Comparison of ENCODE assay signal across 1 fruit fly cellular context in the genomic region with DNA sequence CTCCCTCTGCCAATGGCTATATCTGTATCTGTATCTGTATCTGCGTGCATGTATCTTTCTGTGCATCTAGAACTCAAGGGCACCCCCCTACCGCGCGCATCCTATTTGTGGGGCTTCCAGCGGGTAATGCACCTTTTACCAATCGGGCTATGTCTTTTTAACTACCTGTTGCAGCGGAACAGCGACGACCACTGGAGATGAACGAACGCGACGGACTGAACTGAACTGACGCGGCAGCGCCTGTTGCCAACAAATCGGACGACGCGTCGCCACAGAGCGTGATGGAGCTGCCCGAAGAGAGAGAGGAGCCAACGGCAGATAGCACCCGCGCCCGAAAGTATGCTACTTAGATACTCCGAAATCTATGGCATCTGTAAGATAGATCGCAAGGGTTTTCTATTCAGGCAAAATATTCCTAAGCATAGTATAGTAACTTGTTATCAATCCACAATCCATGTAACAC.
A peak's percentile ranks its signal among the peaks of the same experiment; 100 is the strongest.
TF ChIP-seq lines count a peak whose summit lies in the region.

TSS of gene Cln7 (minus strand) at position 219 of the 463 bp plus-strand sequence.

TF ChIP-seq in whole organism, embryonic, 481 proteins besides CTCF, POLR2A, EP300 and RAD21 (continued from another document and continues in another):
- no peak for TF ChIP-seq CG9215 (GFP tag; IDR thresholded peaks at IDR 0.05; lab: Robert Waterston, UW)
- no peak for TF ChIP-seq cad (GFP tag; optimal IDR thresholded peaks at IDR 0.05; lab: Kevin White, UChicago)
- no peak for TF ChIP-seq usp (GFP tag; optimal IDR thresholded peaks at IDR 0.05; lab: Kevin White, UChicago)
- TF ChIP-seq CG9797 (GFP tag; optimal IDR thresholded peaks at IDR 0.05; lab: Kevin White, UChicago), result no peak
- TF ChIP-seq Hr78 (GFP tag; optimal IDR thresholded peaks at IDR 0.05; lab: Kevin White, UChicago), result peak in 1 of 2 experiments; percentile 11
- no peak for TF ChIP-seq Max (GFP tag; optimal IDR thresholded peaks at IDR 0.05; lab: Kevin White, UChicago)
- TF ChIP-seq NfI (GFP tag; optimal IDR thresholded peaks at IDR 0.05; lab: Kevin White, UChicago), result peak; percentile 11
- no peak for TF ChIP-seq CG3726 (GFP tag; IDR thresholded peaks at IDR 0.05; lab: Robert Waterston, UW)
- TF ChIP-seq mld (GFP tag; IDR thresholded peaks at IDR 0.05; lab: Robert Waterston, UW; ENCODE audit: partially characterized antibody), result no peak
- TF ChIP-seq NK7.1 (GFP tag; optimal IDR thresholded peaks at IDR 0.05; lab: Kevin White, UChicago), result no peak
- no peak; the same call in 2 of the 3 replicates for TF ChIP-seq row (GFP tag; IDR thresholded peaks at IDR 0.05; lab: Robert Waterston, UW)
- no peak for TF ChIP-seq CG11093 (GFP tag; IDR thresholded peaks at IDR 0.05; lab: Robert Waterston, UW)
- no peak for TF ChIP-seq CG2889 (GFP tag; IDR thresholded peaks at IDR 0.05; lab: Robert Waterston, UW)
- no peak for TF ChIP-seq CG4282 (GFP tag; optimal IDR thresholded peaks at IDR 0.05; lab: Kevin White, UChicago)
- TF ChIP-seq Lhr (GFP tag; optimal IDR thresholded peaks at IDR 0.05; lab: Kevin White, UChicago), result no peak
- TF ChIP-seq ewg (GFP tag; optimal IDR thresholded peaks at IDR 0.05; lab: Kevin White, UChicago), result no peak
- TF ChIP-seq CG6272 (GFP tag; IDR thresholded peaks at IDR 0.05; lab: Robert Waterston, UW), result 0 out of 2 replicates have a peak, but pooled peaks have one; percentile 10
- peak; percentile 8 for TF ChIP-seq CG7786 (GFP tag; optimal IDR thresholded peaks at IDR 0.05; lab: Kevin White, UChicago)
- TF ChIP-seq vfl (GFP tag; optimal IDR thresholded peaks at IDR 0.05; lab: Kevin White, UChicago), result no peak
- TF ChIP-seq Lpt (GFP tag; optimal IDR thresholded peaks at IDR 0.05; lab: Kevin White, UChicago), result no peak
- TF ChIP-seq CG11504 (tag; optimal IDR thresholded peaks at IDR 0.05; lab: Kevin White, UChicago), result no peak
- peak; percentile 49; the same call in 1 of the 2 replicates for TF ChIP-seq sim (GFP tag; IDR thresholded peaks at IDR 0.05; lab: Robert Waterston, UW)
- TF ChIP-seq HLH3B (GFP tag; IDR thresholded peaks at IDR 0.05; lab: Robert Waterston, UW), result peak; percentile 49; the same call in 1 of the 2 replicates
- TF ChIP-seq CG30431 (GFP tag; optimal IDR thresholded peaks at IDR 0.05; lab: Kevin White, UChicago), result no peak
- TF ChIP-seq gcm (GFP tag; optimal IDR thresholded peaks at IDR 0.05; lab: Kevin White, UChicago), result peak; percentile 43
- peak; percentile 39 for TF ChIP-seq sqz (GFP tag; optimal IDR thresholded peaks at IDR 0.05; lab: Kevin White, UChicago)
- peak; percentile 42; the same call in 1 of the 2 replicates for TF ChIP-seq ara (GFP tag; IDR thresholded peaks at IDR 0.05; lab: Robert Waterston, UW)
- no peak for TF ChIP-seq CoRest (tag; optimal IDR thresholded peaks at IDR 0.05; lab: Kevin White, UChicago)
- no peak for TF ChIP-seq en (GFP tag; optimal IDR thresholded peaks at IDR 0.05; lab: Kevin White, UChicago)
- no peak for TF ChIP-seq twi (tag; optimal IDR thresholded peaks at IDR 0.05; lab: Kevin White, UChicago)
- no peak for TF ChIP-seq tll (GFP tag; optimal IDR thresholded peaks at IDR 0.05; lab: Kevin White, UChicago)
- peak; percentile 19; the same call in 1 of the 2 replicates for TF ChIP-seq Dref (GFP tag; IDR thresholded peaks at IDR 0.05; lab: Robert Waterston, UW)
- peak; percentile 49; the same call in 1 of the 2 replicates for TF ChIP-seq ap (GFP tag; IDR thresholded peaks at IDR 0.05; lab: Robert Waterston, UW)
- no peak for TF ChIP-seq MBD-R2 (GFP tag; IDR thresholded peaks at IDR 0.05; lab: Robert Waterston, UW)
- no peak for TF ChIP-seq Dip3 (GFP tag; optimal IDR thresholded peaks at IDR 0.05; lab: Kevin White, UChicago)
- TF ChIP-seq Spps (tag; optimal IDR thresholded peaks at IDR 0.05; lab: Kevin White, UChicago), result no peak
- TF ChIP-seq amos (GFP tag; IDR thresholded peaks at IDR 0.05; lab: Robert Waterston, UW; ENCODE audit: partially characterized antibody), result peak; percentile 44; the same call in 1 of the 2 replicates
- TF ChIP-seq CG7271 (tag; optimal IDR thresholded peaks at IDR 0.05; lab: Kevin White, UChicago), result no peak
- no peak for TF ChIP-seq tap (tag; optimal IDR thresholded peaks at IDR 0.05; lab: Kevin White, UChicago)
- no peak for TF ChIP-seq pan (optimal IDR thresholded peaks at IDR 0.05; lab: Kevin White, UChicago)
- TF ChIP-seq pan (GFP tag; optimal IDR thresholded peaks at IDR 0.05 in 1 of 2, IDR thresholded peaks at IDR 0.05 in 1 of 2), result peak in 1 of 2 experiments; percentile 17
- no peak for TF ChIP-seq CG12299 (tag; optimal IDR thresholded peaks at IDR 0.05; lab: Kevin White, UChicago)
- no peak for TF ChIP-seq CG12104 (GFP tag; optimal IDR thresholded peaks at IDR 0.05; lab: Kevin White, UChicago)
- no peak for TF ChIP-seq Bteb2 (GFP tag; optimal IDR thresholded peaks at IDR 0.05; lab: Kevin White, UChicago)
- no peak for TF ChIP-seq sd (tag; optimal IDR thresholded peaks at IDR 0.05; lab: Kevin White, UChicago)
- TF ChIP-seq grau (tag; optimal IDR thresholded peaks at IDR 0.05; lab: Kevin White, UChicago), result peak; percentile 36
- TF ChIP-seq CG13296 (GFP tag; optimal IDR thresholded peaks at IDR 0.05; lab: Kevin White, UChicago), result peak; percentile 66
- peak; percentile 57; the same call in 1 of the 2 replicates for TF ChIP-seq stc (GFP tag; IDR thresholded peaks at IDR 0.05; lab: Robert Waterston, UW)
- peak; percentile 29 for TF ChIP-seq fd64A (GFP tag; optimal IDR thresholded peaks at IDR 0.05; lab: Kevin White, UChicago)
- no peak for TF ChIP-seq D (optimal IDR thresholded peaks at IDR 0.05; lab: Kevin White, UChicago)
- TF ChIP-seq D (GFP tag; optimal IDR thresholded peaks at IDR 0.05; lab: Kevin White, UChicago), result no peak
- peak; percentile 39 for TF ChIP-seq CG18262 (tag; optimal IDR thresholded peaks at IDR 0.05; lab: Kevin White, UChicago)
- TF ChIP-seq CG16863 (GFP tag; optimal IDR thresholded peaks at IDR 0.05; lab: Kevin White, UChicago), result peak; percentile 31
- TF ChIP-seq nerfin-1 (tag; optimal IDR thresholded peaks at IDR 0.05; lab: Kevin White, UChicago), result peak; percentile 22
- no peak for TF ChIP-seq CG7357 (GFP tag; IDR thresholded peaks at IDR 0.05; lab: Robert Waterston, UW)
- TF ChIP-seq nom (GFP tag; optimal IDR thresholded peaks at IDR 0.05; lab: Kevin White, UChicago), result peak; percentile 88
- TF ChIP-seq p53 (GFP tag; optimal IDR thresholded peaks at IDR 0.05; lab: Kevin White, UChicago), result no peak
- TF ChIP-seq cg (GFP tag; optimal IDR thresholded peaks at IDR 0.05; lab: Kevin White, UChicago), result peak; percentile 61
- no peak for TF ChIP-seq Sry-δ (GFP tag; optimal IDR thresholded peaks at IDR 0.05; lab: Kevin White, UChicago)
- no peak for TF ChIP-seq esg (GFP tag; conservative IDR thresholded peaks at IDR 0.05; lab: Robert Waterston, UW)
- TF ChIP-seq Dfd (GFP tag; optimal IDR thresholded peaks at IDR 0.05; lab: Kevin White, UChicago), result no peak
- TF ChIP-seq Sry-β (GFP tag; optimal IDR thresholded peaks at IDR 0.05; lab: Kevin White, UChicago), result no peak
- TF ChIP-seq Bgb (GFP tag; IDR thresholded peaks at IDR 0.05; lab: Robert Waterston, UW; ENCODE audit: partially characterized antibody), result peak; percentile 38; the same call in 1 of the 2 replicates
- TF ChIP-seq HLHmδ (GFP tag; optimal IDR thresholded peaks at IDR 0.05; lab: Kevin White, UChicago), result peak; percentile 80
- peak; percentile 9 for TF ChIP-seq CG13624 (GFP tag; optimal IDR thresholded peaks at IDR 0.05; lab: Kevin White, UChicago)
- TF ChIP-seq CG32767 (GFP tag; IDR thresholded peaks at IDR 0.05; lab: Robert Waterston, UW), result peak; percentile 74; the same call in 1 of the 2 replicates
- peak; percentile 16 for TF ChIP-seq zen (tag; optimal IDR thresholded peaks at IDR 0.05; lab: Kevin White, UChicago)
- no peak for TF ChIP-seq emc (GFP tag; optimal IDR thresholded peaks at IDR 0.05; lab: Kevin White, UChicago)
- TF ChIP-seq CG4617 (GFP tag; optimal IDR thresholded peaks at IDR 0.05; lab: Kevin White, UChicago; ENCODE audit: borderline replicate concordance), result no peak
- TF ChIP-seq wor (GFP tag; IDR thresholded peaks at IDR 0.05; lab: Robert Waterston, UW), result no peak
- TF ChIP-seq CG4404 (GFP tag; IDR thresholded peaks at IDR 0.05; lab: Robert Waterston, UW), result no peak
- TF ChIP-seq CG32532 (GFP tag; IDR thresholded peaks at IDR 0.05; lab: Robert Waterston, UW), result peak; percentile 46; the same call in 1 of the 2 replicates
- TF ChIP-seq CG4730 (GFP tag; IDR thresholded peaks at IDR 0.05; lab: Robert Waterston, UW), result no peak
- TF ChIP-seq trh (GFP tag; optimal IDR thresholded peaks at IDR 0.05; lab: Kevin White, UChicago), result no peak
- peak; percentile 50 for TF ChIP-seq CG17912 (GFP tag; optimal IDR thresholded peaks at IDR 0.05; lab: Kevin White, UChicago)
- no peak for TF ChIP-seq eyg (GFP tag; optimal IDR thresholded peaks at IDR 0.05; lab: Kevin White, UChicago)
- TF ChIP-seq seq (GFP tag; IDR thresholded peaks at IDR 0.05; lab: Robert Waterston, UW), result peak; percentile 25; the same call in 1 of the 2 replicates
- no peak for TF ChIP-seq peb (GFP tag; IDR thresholded peaks at IDR 0.05; lab: Robert Waterston, UW)
- TF ChIP-seq CG10959 (GFP tag; IDR thresholded peaks at IDR 0.05; lab: Robert Waterston, UW), result no peak
- TF ChIP-seq cas (GFP tag; IDR thresholded peaks at IDR 0.05; lab: Robert Waterston, UW), result no peak
- TF ChIP-seq CG9727 (GFP tag; optimal IDR thresholded peaks at IDR 0.05; lab: Kevin White, UChicago), result peak; percentile 40
- peak; percentile 12 for TF ChIP-seq CG12391 (tag; optimal IDR thresholded peaks at IDR 0.05; lab: Kevin White, UChicago)
- no peak for TF ChIP-seq Sox102F (GFP tag; optimal IDR thresholded peaks at IDR 0.05; lab: Kevin White, UChicago)
- no peak for TF ChIP-seq Elba2 (GFP tag; optimal IDR thresholded peaks at IDR 0.05; lab: Kevin White, UChicago)
- TF ChIP-seq CG12942 (GFP tag; optimal IDR thresholded peaks at IDR 0.05; lab: Kevin White, UChicago), result no peak
- peak; percentile 57 for TF ChIP-seq Hmr (GFP tag; optimal IDR thresholded peaks at IDR 0.05; lab: Kevin White, UChicago)
- no peak for TF ChIP-seq br (optimal IDR thresholded peaks at IDR 0.05; lab: Kevin White, UChicago)
- no peak for TF ChIP-seq klu (GFP tag; IDR thresholded peaks at IDR 0.05; lab: Robert Waterston, UW)
- peak; percentile 51 for TF ChIP-seq gro (GFP tag; optimal IDR thresholded peaks at IDR 0.05; lab: Kevin White, UChicago)
- no peak for TF ChIP-seq Hr51 (GFP tag; optimal IDR thresholded peaks at IDR 0.05; lab: Kevin White, UChicago)
- TF ChIP-seq CG3838 (GFP tag; optimal IDR thresholded peaks at IDR 0.05; lab: Kevin White, UChicago), result no peak
- TF ChIP-seq CG12659 (GFP tag; optimal IDR thresholded peaks at IDR 0.05; lab: Kevin White, UChicago), result peak; percentile 31
- TF ChIP-seq CG1233 (GFP tag; optimal IDR thresholded peaks at IDR 0.05; lab: Kevin White, UChicago), result no peak
- TF ChIP-seq Lim3 (GFP tag; IDR thresholded peaks at IDR 0.05; lab: Robert Waterston, UW), result no peak
- peak; percentile 64 for TF ChIP-seq pros (GFP tag; optimal IDR thresholded peaks at IDR 0.05; lab: Kevin White, UChicago)
- TF ChIP-seq CG6683 (GFP tag; optimal IDR thresholded peaks at IDR 0.05; lab: Kevin White, UChicago), result peak; percentile 2
- no peak for TF ChIP-seq ro (GFP tag; IDR thresholded peaks at IDR 0.05; lab: Robert Waterston, UW)
- TF ChIP-seq caup (GFP tag; optimal IDR thresholded peaks at IDR 0.05; lab: Kevin White, UChicago; ENCODE audit: severe bottlenecking), result peak; percentile 48
- TF ChIP-seq ham (GFP tag; IDR thresholded peaks at IDR 0.05; lab: Robert Waterston, UW), result no peak
- peak; percentile 86 for TF ChIP-seq crol (GFP tag; IDR thresholded peaks at IDR 0.05; lab: Robert Waterston, UW)
- TF ChIP-seq Mes4 (GFP tag; optimal IDR thresholded peaks at IDR 0.05; lab: Kevin White, UChicago), result no peak
- TF ChIP-seq lov (optimal IDR thresholded peaks at IDR 0.05; lab: Kevin White, UChicago), result no peak
- TF ChIP-seq lov (GFP tag; IDR thresholded peaks at IDR 0.05; lab: Robert Waterston, UW), result peak; percentile 53; the same call in 1 of the 3 replicates
- no peak for TF ChIP-seq CG16813 (GFP tag; IDR thresholded peaks at IDR 0.05; lab: Robert Waterston, UW; ENCODE audit: partially characterized antibody)
- TF ChIP-seq CG9876 (GFP tag; optimal IDR thresholded peaks at IDR 0.05; lab: Kevin White, UChicago), result no peak
- TF ChIP-seq lilli (GFP tag; optimal IDR thresholded peaks at IDR 0.05; lab: Kevin White, UChicago), result no peak
- TF ChIP-seq sisA (GFP tag; IDR thresholded peaks at IDR 0.05; lab: Robert Waterston, UW), result no peak
- no peak for TF ChIP-seq Dp (GFP tag; optimal IDR thresholded peaks at IDR 0.05; lab: Kevin White, UChicago)
- TF ChIP-seq D19B (GFP tag; optimal IDR thresholded peaks at IDR 0.05; lab: Kevin White, UChicago), result no peak
- TF ChIP-seq psq (GFP tag; optimal IDR thresholded peaks at IDR 0.05; lab: Kevin White, UChicago), result no peak
- TF ChIP-seq zf30C (GFP tag; optimal IDR thresholded peaks at IDR 0.05; lab: Kevin White, UChicago), result no peak
- 0 out of 2 replicates have a peak, but pooled peaks have one; percentile 24 for TF ChIP-seq aop (GFP tag; IDR thresholded peaks at IDR 0.05; lab: Robert Waterston, UW)
- TF ChIP-seq CG1024 (GFP tag; IDR thresholded peaks at IDR 0.05; lab: Robert Waterston, UW), result no peak
- TF ChIP-seq Pdp1 (GFP tag; optimal IDR thresholded peaks at IDR 0.05; lab: Kevin White, UChicago), result peak in 1 of 2 experiments; percentile 10
- no peak for TF ChIP-seq bcd (GFP tag; optimal IDR thresholded peaks at IDR 0.05; lab: Kevin White, UChicago)
- TF ChIP-seq Jarid2 (GFP tag; optimal IDR thresholded peaks at IDR 0.05; lab: Kevin White, UChicago), result peak; percentile 92
- TF ChIP-seq tin (GFP tag; optimal IDR thresholded peaks at IDR 0.05; lab: Kevin White, UChicago), result no peak
- TF ChIP-seq gsb-n (tag; optimal IDR thresholded peaks at IDR 0.05; lab: Kevin White, UChicago), result peak; percentile 23
- no peak for TF ChIP-seq CG17612 (GFP tag; IDR thresholded peaks at IDR 0.05; lab: Robert Waterston, UW)
- TF ChIP-seq dm (GFP tag; optimal IDR thresholded peaks at IDR 0.05; lab: Kevin White, UChicago), result no peak
- TF ChIP-seq yki (optimal IDR thresholded peaks at IDR 0.05; lab: Kevin White, UChicago), result no peak
- no peak for TF ChIP-seq CG8944 (GFP tag; optimal IDR thresholded peaks at IDR 0.05; lab: Kevin White, UChicago)
- TF ChIP-seq CG10267 (tag; optimal IDR thresholded peaks at IDR 0.05; lab: Kevin White, UChicago), result peak; percentile 39
- peak; percentile 35 for TF ChIP-seq scrt (GFP tag; optimal IDR thresholded peaks at IDR 0.05; lab: Kevin White, UChicago)
- TF ChIP-seq Neu2 (GFP tag; optimal IDR thresholded peaks at IDR 0.05; lab: Kevin White, UChicago; ENCODE audit: borderline replicate concordance), result no peak
- TF ChIP-seq CG10431 (GFP tag; optimal IDR thresholded peaks at IDR 0.05; lab: Kevin White, UChicago), result peak; percentile 21
- TF ChIP-seq bowl (GFP tag; IDR thresholded peaks at IDR 0.05; lab: Robert Waterston, UW), result no peak
